Worm (Caenorhabditis elegans) whole organism, young adult: ENCODE measurements around the gene fbxc-54.

Experiments
- B0035.1 ChIP-seq: sonication (generic microtip); optimal IDR thresholded peaks from 2 replicates; lab custom pipeline; 2016; ENCODE audit warnings: missing genetic modification characterization, mild to moderate bottlenecking, missing compliant biosample characterization, missing genotype, missing genetic modification reagents
- Y67H2A.10 ChIP-seq: fragments of 200-800 bp; sonication (Bioruptor generic); conservative IDR thresholded peaks from 2 replicates; pipeline ENCODE4 v1.3.6; 2022; ENCODE audit warnings: missing genetic modification reagents, missing genetic modification characterization, missing compliant biosample characterization
- ama-1 ChIP-seq, 3 experiments: fragments of 150-350 bp in 1 of 3; sonication (generic microtip) in 2 of 3; optimal IDR thresholded peaks; 2 replicates each; lab custom pipeline; 2014 to 2018; ENCODE audit warnings: missing biosample characterization in 2 of 3, missing genetic modification characterization in 2 of 3, missing genetic modification reagents in 2 of 3
- bed-2 ChIP-seq: fragments of 200-800 bp; sonication (Bioruptor generic); IDR thresholded peaks from 2 replicates; pipeline ENCODE4 v1.3.6; 2022; ENCODE audit warnings: missing genetic modification reagents, missing genetic modification characterization, missing compliant biosample characterization
- egl-44 ChIP-seq: fragments of 200-800 bp; sonication (Bioruptor generic); IDR thresholded peaks from 2 replicates; pipeline ENCODE4 v1.3.6; 2022; ENCODE audit warnings: missing genetic modification reagents, missing genetic modification characterization, missing compliant biosample characterization
- him-1 ChIP-seq: sonication (generic microtip); optimal IDR thresholded peaks from 2 replicates; lab custom pipeline; 2016; ENCODE audit warnings: missing genotype, missing genetic modification reagents, missing genetic modification characterization, missing compliant biosample characterization
- hlh-26 ChIP-seq: fragments of 200-800 bp; sonication (Bioruptor generic); conservative IDR thresholded peaks from 2 replicates; pipeline ENCODE4 v1.3.6; 2022; ENCODE audit warnings: missing genetic modification reagents, missing genetic modification characterization, missing compliant biosample characterization
- mel-28 ChIP-seq: sonication (generic microtip); optimal IDR thresholded peaks from 2 replicates; lab custom pipeline; 2016; ENCODE audit warnings: borderline replicate concordance, mild to moderate bottlenecking, missing genetic modification characterization, missing compliant biosample characterization
- pha-4 ChIP-seq: fragments of 150-350 bp; sonication (generic microtip); optimal IDR thresholded peaks from 2 replicates; lab custom pipeline; 2014; ENCODE audit warnings: missing biosample characterization, missing genetic modification reagents, missing genetic modification characterization
- unc-130 ChIP-seq: sonication (generic microtip); optimal IDR thresholded peaks from 2 replicates; lab custom pipeline; 2016; ENCODE audit warnings: missing genetic modification reagents, missing genetic modification characterization, missing compliant biosample characterization
- unc-62 ChIP-seq: fragments of 150-350 bp; optimal IDR thresholded peaks from 2 replicates; lab custom pipeline; 2014; ENCODE audit warnings: missing biosample characterization, missing genetic modification reagents, missing genetic modification characterization
- ztf-3 ChIP-seq: fragments of 200-800 bp; sonication (Bioruptor generic); optimal IDR thresholded peaks from 2 replicates; lab custom pipeline; 2018; ENCODE audit warnings: mild to moderate bottlenecking, missing genetic modification characterization, missing compliant biosample characterization

DNA sequence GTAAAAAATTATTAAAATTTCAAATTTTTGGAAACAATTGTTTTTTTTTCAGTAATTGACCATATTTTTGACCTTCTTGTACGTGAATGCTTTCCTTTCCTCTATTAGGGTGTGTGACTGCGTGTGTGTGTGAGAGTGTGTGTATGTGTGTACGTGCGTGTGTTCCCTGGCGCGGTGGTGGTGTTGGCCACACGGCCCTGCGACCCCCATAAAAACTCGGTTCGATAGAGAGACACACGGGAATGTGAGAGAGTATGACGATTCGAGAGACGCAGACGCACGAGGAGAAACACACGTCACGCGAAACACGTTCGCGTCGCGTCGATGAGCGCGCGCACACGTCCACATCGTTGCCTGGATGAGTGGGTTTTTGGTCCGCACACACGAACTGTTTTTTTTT, 12.7 kb upstream of the fbxc-54 start:
- no peak for TF ChIP-seq B0035.1 (tag; lab: Kevin White, UChicago)
- no peak for TF ChIP-seq egl-44 (GFP tag; lab: Robert Waterston, UW)
- no peak for TF ChIP-seq ama-1 (optimal IDR thresholded peaks at IDR 0.05; lab: Kevin White, UChicago)
- TF ChIP-seq ama-1 (GFP tag; optimal IDR thresholded peaks at IDR 0.05; lab: Kevin White, UChicago): no peak
- TF ChIP-seq ztf-3 (GFP tag; lab: Kevin White, UChicago): peak; percentile 16
- no peak for TF ChIP-seq bed-2 (GFP tag; lab: Robert Waterston, UW)
- TF ChIP-seq unc-130: no peak
- no peak for TF ChIP-seq him-1 (tag; lab: Kevin White, UChicago)
- TF ChIP-seq mel-28 (tag; lab: Kevin White, UChicago): no peak
- no peak for TF ChIP-seq hlh-26 (GFP tag; lab: Robert Waterston, UW)
- no peak for TF ChIP-seq unc-62 (GFP tag; lab: Kevin White, UChicago)
- no peak for TF ChIP-seq pha-4 (tag; lab: Kevin White, UChicago)
- no peak for TF ChIP-seq Y67H2A.10 (GFP tag; lab: Robert Waterston, UW)
